Worm (Caenorhabditis elegans) whole organism, L3 larva: ENCODE data around the gene F58D2.2.

Experiments
- ama-1 ChIP-seq: fragments of 150-350 bp; optimal IDR thresholded peaks from 2 replicates; lab custom pipeline; 2018
- egl-27 ChIP-seq: sonication (generic microtip); optimal IDR thresholded peaks from 4 replicates; lab custom pipeline; 2017; ENCODE audit warnings: missing biosample characterization, missing genetic modification reagents, missing genetic modification characterization
- elt-1 ChIP-seq: fragments of 150-350 bp; optimal IDR thresholded peaks from 2 replicates; lab custom pipeline; 2014; ENCODE audit warnings: missing biosample characterization, missing genetic modification characterization
- elt-3 ChIP-seq, 3 experiments: fragments of 150-350 bp in 1 of 3; sonication (generic microtip) in 2 of 3; optimal IDR thresholded peaks; 2 replicates in 2 of 3; 4 replicates in 1 of 3; lab custom pipeline; 2014 to 2017; ENCODE audit warnings: missing biosample characterization in 3 of 3, missing genetic modification characterization in 3 of 3
- nhr-237 ChIP-seq: fragments of 150-350 bp; optimal IDR thresholded peaks from 2 replicates; lab custom pipeline; 2014; ENCODE audit warnings: missing biosample characterization, missing genetic modification characterization
- nhr-25 ChIP-seq: sonication (generic microtip); optimal IDR thresholded peaks from 2 replicates; lab custom pipeline; 2017; ENCODE audit warnings: missing biosample characterization, missing genetic modification characterization
- nhr-28 ChIP-seq: fragments of 150-350 bp; optimal IDR thresholded peaks from 2 replicates; lab custom pipeline; 2014; ENCODE audit warnings: missing biosample characterization, missing genetic modification characterization
- zag-1 ChIP-seq: fragments of 150-350 bp; optimal IDR thresholded peaks from 2 replicates; lab custom pipeline; 2014; ENCODE audit warnings: missing biosample characterization, missing genetic modification characterization

DNA sequence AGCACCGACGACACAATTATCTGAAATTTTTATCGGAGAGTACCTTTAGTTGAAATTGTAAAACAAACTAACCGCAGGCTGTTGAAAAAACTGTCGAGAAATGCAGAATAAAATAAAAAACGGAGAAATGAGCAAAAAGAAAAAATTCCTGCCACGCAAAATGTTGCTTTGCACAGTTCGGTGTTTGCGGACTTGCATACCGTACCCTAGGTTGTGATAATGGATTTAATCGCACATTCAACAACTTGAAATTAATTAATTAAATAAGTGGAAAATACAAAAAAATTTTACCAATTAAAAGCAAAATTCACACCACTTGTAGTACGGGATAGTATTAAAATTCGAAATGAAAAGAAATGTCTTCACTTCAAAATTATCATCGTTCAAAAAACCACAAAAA is 41.8 kb downstream of the F58D2.2 start:
- no peak for TF ChIP-seq elt-3 (tag; optimal IDR thresholded peaks at IDR 0.05; lab: Kevin White, UChicago)
- TF ChIP-seq egl-27 (tag; lab: Kevin White, UChicago) = no peak
- no peak for TF ChIP-seq nhr-237
- no peak for TF ChIP-seq ama-1 (lab: Kevin White, UChicago)
- TF ChIP-seq nhr-28 (tag; lab: Kevin White, UChicago) = no peak
- TF ChIP-seq zag-1 (tag; lab: Kevin White, UChicago) = no peak
- no peak for TF ChIP-seq elt-1 (tag; lab: Kevin White, UChicago)
- TF ChIP-seq nhr-25 (tag; lab: Kevin White, UChicago) = no peak
